Fruit fly (Drosophila melanogaster): ENCODE results near the gene shep.

dm6 chr3L:5243236-5243635 lies 34.5 kb downstream of the shep start:
- peak; percentile 54 for TF ChIP-seq slbo (GFP tag; IDR thresholded peaks at IDR 0.05)
- peak in 1 of 2 experiments; percentile 55 for TF ChIP-seq dpn (GFP tag; optimal IDR thresholded peaks at IDR 0.05)
- no peak for TF ChIP-seq NC2α (GFP tag; optimal IDR thresholded peaks at IDR 0.05)
- no peak for TF ChIP-seq CG8290 (GFP tag; optimal IDR thresholded peaks at IDR 0.05)
- TF ChIP-seq CG8290 (tag; optimal IDR thresholded peaks at IDR 0.05): no peak
- no peak for TF ChIP-seq Atf3 (GFP tag; optimal IDR thresholded peaks at IDR 0.05)
- TF ChIP-seq Myb (GFP tag; optimal IDR thresholded peaks at IDR 0.05): no peak
- no peak for TF ChIP-seq al (GFP tag; IDR thresholded peaks at IDR 0.05)
- no peak for TF ChIP-seq Lpt (GFP tag; optimal IDR thresholded peaks at IDR 0.05)
- TF ChIP-seq zen (tag; optimal IDR thresholded peaks at IDR 0.05): no peak
- TF ChIP-seq ac (GFP tag; optimal IDR thresholded peaks at IDR 0.05): no peak
- peak; percentile 14 for TF ChIP-seq CG10654 (GFP tag; optimal IDR thresholded peaks at IDR 0.05)
- peak; percentile 61 for TF ChIP-seq Blimp-1 (GFP tag; optimal IDR thresholded peaks at IDR 0.05)

All from whole organism, embryonic.